Worm (Caenorhabditis elegans): ENCODE results near the gene perm-5.

The perm-5 gene

DNA sequence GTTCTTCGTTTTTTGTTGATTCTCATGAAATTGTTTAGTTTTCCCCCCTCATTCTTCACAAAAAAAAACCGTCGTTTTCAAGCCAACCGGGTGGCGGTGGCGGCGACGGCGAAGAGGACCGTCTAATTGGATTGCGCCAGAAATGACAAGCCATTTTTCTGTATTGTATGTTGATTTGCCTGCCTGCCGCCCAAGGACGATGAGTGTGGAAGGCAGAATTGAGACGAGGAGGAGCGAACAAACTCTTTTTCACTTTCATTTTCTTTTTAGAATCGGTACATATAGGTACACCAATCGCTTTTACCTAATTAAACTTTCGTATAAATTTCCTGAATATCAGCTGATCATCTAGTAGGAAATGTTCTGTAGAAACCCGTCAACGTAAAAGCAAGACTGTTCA is 1.6 kb downstream of the perm-5 start:
- TF ChIP-seq ztf-4 (tag; optimal IDR thresholded peaks at IDR 0.05), result no peak
- TF ChIP-seq efl-3 (GFP tag; optimal IDR thresholded peaks at IDR 0.05), result no peak
- no peak for TF ChIP-seq mab-9 (GFP tag; IDR thresholded peaks at IDR 0.05)
- no peak for TF ChIP-seq C04F5.9 (tag; optimal IDR thresholded peaks at IDR 0.05)
- TF ChIP-seq ama-1 (optimal IDR thresholded peaks at IDR 0.05), result no peak
- TF ChIP-seq fkh-8 (tag; optimal IDR thresholded peaks at IDR 0.05), result no peak
- no peak for TF ChIP-seq zag-1 (tag; optimal IDR thresholded peaks at IDR 0.05)
- no peak for TF ChIP-seq aly-2 (tag; optimal IDR thresholded peaks at IDR 0.05)
- no peak for TF ChIP-seq pag-3 (tag; optimal IDR thresholded peaks at IDR 0.05; ENCODE audit: borderline replicate concordance, insufficient read depth)
- no peak for TF ChIP-seq elt-2 (tag; optimal IDR thresholded peaks at IDR 0.05)
- no peak for TF ChIP-seq lin-35 (GFP tag; optimal IDR thresholded peaks at IDR 0.05)
- TF ChIP-seq jun-1 (tag; optimal IDR thresholded peaks at IDR 0.05), result no peak
- TF ChIP-seq aha-1 (tag; optimal IDR thresholded peaks at IDR 0.05), result no peak
- TF ChIP-seq lin-14 (GFP tag; optimal IDR thresholded peaks at IDR 0.05), result peak; percentile 44
- no peak for TF ChIP-seq tbx-2 (tag; optimal IDR thresholded peaks at IDR 0.05)
- no peak for TF ChIP-seq snpc-4 (tag; optimal IDR thresholded peaks at IDR 0.05)
- TF ChIP-seq pax-3 (tag; optimal IDR thresholded peaks at IDR 0.05), result no peak
- TF ChIP-seq nhr-85 (tag), result peak; percentile 82
- peak; percentile 62 for TF ChIP-seq blmp-1 (tag; optimal IDR thresholded peaks at IDR 0.05)

DNA sequence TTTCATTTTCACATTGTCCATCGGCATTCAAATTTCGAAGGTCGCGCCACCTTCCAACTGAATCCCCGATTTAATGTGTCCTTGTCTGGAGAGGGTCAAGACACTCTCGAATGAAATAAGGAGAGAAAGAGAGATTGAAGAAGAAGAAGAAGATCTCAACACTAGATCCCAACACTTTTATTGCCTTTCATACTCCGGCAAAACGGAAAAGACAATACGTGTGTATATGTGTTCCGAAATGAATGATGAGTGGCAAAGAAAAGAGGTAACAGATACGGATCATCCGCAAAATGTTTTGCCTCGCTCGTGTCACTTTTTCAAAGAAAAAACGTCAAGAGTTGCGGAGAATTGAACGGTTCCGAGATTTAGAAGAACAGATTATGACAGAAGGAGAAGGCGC is 2.9 kb downstream of the perm-5 start:
- TF ChIP-seq unc-86 (tag; optimal IDR thresholded peaks at IDR 0.05), result no peak
- no peak for TF ChIP-seq sup-37 (GFP tag; optimal IDR thresholded peaks at IDR 0.05)
- TF ChIP-seq lin-14 (GFP tag; optimal IDR thresholded peaks at IDR 0.05), result no peak
- TF ChIP-seq blmp-1 (tag; optimal IDR thresholded peaks at IDR 0.05), result peak; percentile 79
- TF ChIP-seq mep-1 (tag; optimal IDR thresholded peaks at IDR 0.05), result peak; percentile 64
- TF ChIP-seq sptf-1 (tag; optimal IDR thresholded peaks at IDR 0.05), result no peak
- TF ChIP-seq nhr-85 (tag), result peak; percentile 65

DNA sequence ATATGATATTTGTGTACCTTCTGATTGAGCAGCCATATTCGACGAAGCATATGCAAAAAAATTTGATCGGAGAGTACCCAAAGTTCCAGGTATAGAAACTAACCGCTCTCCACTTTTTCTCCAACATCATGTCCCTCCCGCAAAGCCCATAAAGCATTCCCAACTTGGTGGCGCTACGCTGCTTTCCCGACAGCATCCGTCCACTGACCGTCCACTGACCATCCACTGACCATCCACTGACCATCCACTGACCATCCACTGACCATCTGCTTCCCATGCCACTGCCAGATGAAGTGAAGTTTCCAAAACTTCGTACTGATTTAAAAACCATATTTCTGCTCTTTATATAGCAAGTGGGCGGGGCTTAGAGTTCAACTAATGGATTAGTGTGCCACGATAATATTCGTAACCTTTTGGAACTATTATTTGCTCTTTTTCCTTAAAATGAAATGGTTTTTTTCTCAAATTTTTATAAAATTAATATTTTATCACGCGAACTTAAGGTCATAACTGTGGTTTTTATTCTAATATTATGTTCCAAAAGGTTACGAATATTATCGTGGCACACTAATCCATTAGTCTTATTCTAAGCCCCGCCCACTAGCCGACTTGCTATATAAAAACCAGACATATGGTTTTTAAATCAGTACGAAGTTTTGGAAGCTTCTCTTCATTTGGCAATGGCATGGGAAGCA is 12.7 kb downstream of the perm-5 start, which contains the start of gene C55C3.8:
Gene C55C3.8, plus strand, starts transcription at position 645 of the 695 bp plus-strand sequence.
- TF ChIP-seq Y116A8C.19 (tag; optimal IDR thresholded peaks at IDR 0.05; ENCODE audit: borderline replicate concordance), result no peak
- TF ChIP-seq unc-86 (tag; optimal IDR thresholded peaks at IDR 0.05), result no peak

DNA sequence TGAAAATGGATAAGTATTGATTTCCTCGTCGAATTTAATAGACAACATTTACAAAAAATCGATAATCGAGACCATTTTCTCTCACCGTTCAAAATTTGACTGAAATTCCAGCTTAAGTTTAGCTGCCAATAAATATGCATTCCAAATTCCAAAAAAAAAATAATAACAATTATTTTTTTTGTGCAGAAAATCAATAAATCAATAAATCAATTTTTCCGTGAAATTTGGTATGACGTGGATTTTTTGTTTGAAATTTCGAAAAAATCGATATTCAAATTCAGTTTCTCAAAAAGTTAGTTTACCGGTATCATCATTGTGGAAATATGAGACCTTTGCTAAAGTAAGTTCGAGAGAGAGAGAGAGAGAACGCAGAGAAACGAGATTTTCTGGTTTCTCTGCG is 18.3 kb downstream of the perm-5 start, which contains the start of gene C55C3.3:
Gene C55C3.3, plus strand, starts transcription at position 274 of the 400 bp plus-strand sequence.
- TF ChIP-seq fkh-10 (GFP tag; optimal IDR thresholded peaks at IDR 0.05) (no peak), ama-1 (optimal IDR thresholded peaks at IDR 0.05) (no peak), nhr-77 (tag; optimal IDR thresholded peaks at IDR 0.05) (no peak), mab-9 (GFP tag; IDR thresholded peaks at IDR 0.05) (no peak), nhr-76 (tag; optimal IDR thresholded peaks at IDR 0.05) (no peak), nhr-12 (tag; optimal IDR thresholded peaks at IDR 0.05) (no peak), fos-1 (tag; optimal IDR thresholded peaks at IDR 0.05) (no peak), nhr-20 (tag; optimal IDR thresholded peaks at IDR 0.05) (no peak), unc-30 (tag; optimal IDR thresholded peaks at IDR 0.05) (no peak), irx-1 (tag; optimal IDR thresholded peaks at IDR 0.05) (no peak), fkh-4 (tag; optimal IDR thresholded peaks at IDR 0.05; ENCODE audit: borderline replicate concordance) (no peak), lin-35 (GFP tag; optimal IDR thresholded peaks at IDR 0.05) (no peak), nhr-19 (GFP tag; conservative IDR thresholded peaks at IDR 0.05) (no peak), nhr-11 (tag; optimal IDR thresholded peaks at IDR 0.05) (no peak), zip-4 (GFP tag; optimal IDR thresholded peaks at IDR 0.05) (no peak), ets-5 (GFP tag; IDR thresholded peaks at IDR 0.05) (no peak), ces-1 (GFP tag; optimal IDR thresholded peaks at IDR 0.05) (no peak), aly-2 (tag; optimal IDR thresholded peaks at IDR 0.05) (no peak), sptf-1 (tag; optimal IDR thresholded peaks at IDR 0.05) (no peak)
